Fruit fly (Drosophila melanogaster) whole organism, embryonic: ENCODE data around the gene sip3.

Experiments used
- Atf3 ChIP-seq: fragments of 200-800 bp; sonication (Bioruptor generic); optimal IDR thresholded peaks from 3 replicates; lab custom pipeline; 2016; ENCODE audit warnings: missing biosample characterization, missing genetic modification characterization
- C15 ChIP-seq: fragments of 200-800 bp; sonication (Bioruptor generic); IDR thresholded peaks from 3 replicates; pipeline ENCODE4 v1.3.6; 2022; ENCODE audit warnings: missing biosample characterization, missing genetic modification characterization
- CG1024 ChIP-seq: fragments of 200-800 bp; sonication (Bioruptor generic); IDR thresholded peaks from 2 replicates; pipeline ENCODE4 v1.3.6; 2022; ENCODE audit warnings: missing biosample characterization, missing genetic modification characterization
- CG10321 ChIP-seq: fragments of 200-800 bp; sonication (Bioruptor generic); IDR thresholded peaks from 2 replicates; pipeline ENCODE4 v1.3.6; 2022; ENCODE audit warnings: missing biosample characterization, missing genetic modification characterization
- CG10366 ChIP-seq: fragments of 200-800 bp; sonication (Bioruptor generic); IDR thresholded peaks from 2 replicates; pipeline ENCODE4 v1.3.6; 2022; ENCODE audit warnings: missing biosample characterization, missing genetic modification characterization
- CG15601 ChIP-seq: fragments of 200-800 bp; sonication (Bioruptor generic); optimal IDR thresholded peaks from 3 replicates; lab custom pipeline; 2019; ENCODE audit warnings: missing biosample characterization, mild to moderate bottlenecking, missing genetic modification characterization, moderate library complexity
- CG17328 ChIP-seq: fragments of 200-800 bp; sonication (Bioruptor generic); IDR thresholded peaks from 2 replicates; pipeline ENCODE4 v1.3.6; 2022; ENCODE audit warnings: missing biosample characterization, missing genetic modification characterization
- CG1832 ChIP-seq: fragments of 200-800 bp; sonication (Bioruptor generic); optimal IDR thresholded peaks from 2 replicates; lab custom pipeline; 2017; ENCODE audit warnings: missing biosample characterization, mild to moderate bottlenecking, missing genetic modification characterization, inconsistent platforms
- CG30020 ChIP-seq: fragments of 200-800 bp; optimal IDR thresholded peaks from 2 replicates; lab custom pipeline; 2019; ENCODE audit warnings: missing biosample characterization, mild to moderate bottlenecking, missing genetic modification characterization, moderate library complexity
- CG32772 ChIP-seq: fragments of 200-800 bp; sonication (Bioruptor generic); IDR thresholded peaks from 2 replicates; pipeline ENCODE4 v1.3.6; 2022; ENCODE audit warnings: missing biosample characterization, missing genetic modification characterization
- CG3407 ChIP-seq: fragments of 200-800 bp; sonication (Bioruptor generic); optimal IDR thresholded peaks from 2 replicates; lab custom pipeline; 2018; ENCODE audit warnings: missing biosample characterization, mild to moderate bottlenecking, missing genetic modification characterization
- CG34422 ChIP-seq: fragments of 200-800 bp; sonication (Bioruptor generic); IDR thresholded peaks from 3 replicates; pipeline ENCODE4 v1.3.6; 2022; ENCODE audit warnings: missing biosample characterization, missing genetic modification characterization
- CG4854 ChIP-seq: fragments of 200-800 bp; sonication (Bioruptor generic); optimal IDR thresholded peaks from 2 replicates; lab custom pipeline; 2016; ENCODE audit warnings: missing biosample characterization, missing genetic modification characterization, inconsistent platforms
- CG6791 ChIP-seq: fragments of 200-800 bp; sonication (Bioruptor generic); IDR thresholded peaks from 3 replicates; pipeline ENCODE4 v1.3.6; 2022; ENCODE audit warnings: missing biosample characterization, missing genetic modification characterization; ENCODE audit not compliant: partially characterized antibody
- CG7963 ChIP-seq: fragments of 200-800 bp; sonication (Bioruptor generic); IDR thresholded peaks from 3 replicates; pipeline ENCODE4 v1.3.6; 2022; ENCODE audit warnings: missing biosample characterization, missing genetic modification characterization; ENCODE audit not compliant: partially characterized antibody
- CG9932 ChIP-seq: fragments of 200-800 bp; sonication (Bioruptor generic); IDR thresholded peaks from 2 replicates; pipeline ENCODE4 v1.3.6; 2022; ENCODE audit warnings: missing biosample characterization, missing genetic modification characterization
- CTCF ChIP-seq: fragments of 200-800 bp; sonication (Bioruptor generic); optimal IDR thresholded peaks from 2 replicates; lab custom pipeline; 2017; ENCODE audit warnings: missing biosample characterization, mild to moderate bottlenecking, missing genetic modification characterization, moderate library complexity
- Deaf1 ChIP-seq: fragments of 200-800 bp; optimal IDR thresholded peaks from 3 replicates; lab custom pipeline; 2019; ENCODE audit warnings: missing biosample characterization, mild to moderate bottlenecking, missing genetic modification characterization, moderate library complexity
- Dp ChIP-seq: fragments of 200-800 bp; sonication (Bioruptor generic); optimal IDR thresholded peaks from 2 replicates; lab custom pipeline; 2018; ENCODE audit warnings: missing biosample characterization, mild to moderate bottlenecking, missing genetic modification characterization, moderate library complexity
- Drgx ChIP-seq: fragments of 200-800 bp; sonication (Bioruptor generic); IDR thresholded peaks from 2 replicates; pipeline ENCODE4 v1.3.6; 2022; ENCODE audit warnings: missing biosample characterization, missing genetic modification characterization
- HmgZ ChIP-seq: fragments of 200-800 bp; sonication (Bioruptor generic); optimal IDR thresholded peaks from 2 replicates; lab custom pipeline; 2018; ENCODE audit warnings: missing biosample characterization, mild to moderate bottlenecking, missing genetic modification characterization
- Hr51 ChIP-seq, 2 experiments: fragments of 200-800 bp; sonication (Bioruptor generic); optimal IDR thresholded peaks; 2 replicates in 1 of 2; 3 replicates in 1 of 2; lab custom pipeline; 2016 to 2018; ENCODE audit warnings: missing biosample characterization in 2 of 2, missing genetic modification characterization in 2 of 2, mild to moderate bottlenecking in 1 of 2, moderate library complexity in 1 of 2
- Kr ChIP-seq: fragments of 200-800 bp; sonication (Bioruptor generic); optimal IDR thresholded peaks from 2 replicates; lab custom pipeline; 2017; ENCODE audit warnings: missing biosample characterization, mild to moderate bottlenecking, missing genetic modification characterization
- MBD-R2 ChIP-seq: fragments of 200-800 bp; sonication (Bioruptor generic); IDR thresholded peaks from 2 replicates; pipeline ENCODE4 v1.3.6; 2022; ENCODE audit warnings: missing biosample characterization, missing genetic modification characterization
- MESR4 ChIP-seq: fragments of 200-800 bp; sonication (Bioruptor generic); optimal IDR thresholded peaks from 2 replicates; lab custom pipeline; 2018; ENCODE audit warnings: missing biosample characterization, mild to moderate bottlenecking, missing genetic modification characterization, moderate library complexity
- Med ChIP-seq: fragments of 200-800 bp; sonication (Bioruptor generic); peaks from one replicate; lab custom pipeline; 2016; ENCODE audit warnings: missing biosample characterization, missing genetic modification characterization, mild to moderate bottlenecking, inconsistent platforms, moderate library complexity
- Oli ChIP-seq: fragments of 200-800 bp; sonication (Bioruptor generic); optimal IDR thresholded peaks from 2 replicates; lab custom pipeline; 2018; ENCODE audit warnings: missing biosample characterization, mild to moderate bottlenecking, missing genetic modification characterization, moderate library complexity
- Ptx1 ChIP-seq: fragments of 200-800 bp; sonication (Bioruptor generic); IDR thresholded peaks from 2 replicates; pipeline ENCODE4 v1.3.6; 2022; ENCODE audit warnings: missing biosample characterization, missing genetic modification characterization
- Sin3A ChIP-seq: fragments of >200 bp; optimal IDR thresholded peaks from 2 replicates; lab custom pipeline; 2018
- ato ChIP-seq: fragments of 200-800 bp; sonication (Bioruptor generic); IDR thresholded peaks from 2 replicates; pipeline ENCODE4 v1.3.6; 2022; ENCODE audit warnings: missing biosample characterization, missing genetic modification characterization; ENCODE audit not compliant: partially characterized antibody
- bbx ChIP-seq: fragments of 200-800 bp; sonication (Bioruptor generic); IDR thresholded peaks from 2 replicates; pipeline ENCODE4 v1.3.6; 2022; ENCODE audit warnings: missing biosample characterization, missing genetic modification characterization; ENCODE audit not compliant: partially characterized antibody
- bsh ChIP-seq, 2 experiments: fragments of 200-800 bp; sonication (Bioruptor generic); optimal IDR thresholded peaks; 2 replicates each; lab custom pipeline; 2017 to 2018; ENCODE audit warnings: mild to moderate bottlenecking in 2 of 2, missing biosample characterization in 2 of 2, missing genetic modification characterization in 2 of 2, moderate library complexity in 1 of 2
- cg ChIP-seq: fragments of 200-800 bp; sonication (Bioruptor generic); optimal IDR thresholded peaks from 3 replicates; lab custom pipeline; 2019; ENCODE audit warnings: missing biosample characterization, mild to moderate bottlenecking, missing genetic modification characterization, moderate library complexity
- crc ChIP-seq: fragments of 200-800 bp; sonication (Bioruptor generic); optimal IDR thresholded peaks from 2 replicates; lab custom pipeline; 2016; ENCODE audit warnings: missing biosample characterization, missing genetic modification characterization
- grau ChIP-seq: fragments of 200-800 bp; optimal IDR thresholded peaks from 3 replicates; lab custom pipeline; 2019; ENCODE audit warnings: missing biosample characterization, mild to moderate bottlenecking, missing genetic modification characterization, moderate library complexity
- jigr1 ChIP-seq: fragments of 200-800 bp; sonication (Bioruptor generic); IDR thresholded peaks from 3 replicates; pipeline ENCODE4 v1.3.6; 2022; ENCODE audit warnings: missing biosample characterization, missing genetic modification characterization
- kay ChIP-seq: fragments of 200-800 bp; sonication (Bioruptor generic); optimal IDR thresholded peaks from 2 replicates; lab custom pipeline; 2016; ENCODE audit warnings: missing biosample characterization, missing genetic modification characterization
- knrl ChIP-seq: fragments of 200-800 bp; sonication (Bioruptor generic); IDR thresholded peaks from 3 replicates; pipeline ENCODE4 v1.3.6; 2022; ENCODE audit warnings: missing biosample characterization, missing genetic modification characterization; ENCODE audit not compliant: partially characterized antibody
- nerfin-1 ChIP-seq: fragments of 200-800 bp; sonication (Bioruptor generic); optimal IDR thresholded peaks from 3 replicates; lab custom pipeline; 2019; ENCODE audit warnings: missing biosample characterization, mild to moderate bottlenecking, missing genetic modification characterization, moderate library complexity
- onecut ChIP-seq: fragments of 200-800 bp; sonication (Bioruptor generic); IDR thresholded peaks from 2 replicates; pipeline ENCODE4 v1.3.6; 2022; ENCODE audit warnings: missing biosample characterization, missing genetic modification characterization
- otp ChIP-seq: fragments of 200-800 bp; sonication (Bioruptor generic); IDR thresholded peaks from 3 replicates; pipeline ENCODE4, ENCODE4 v1.3.6; 2022; ENCODE audit warnings: missing biosample characterization, missing genetic modification characterization
- pan ChIP-seq, 4 experiments: fragments of >200 bp in 3 of 4; fragments of 200-800 bp in 1 of 4; sonication (Bioruptor generic) in 1 of 4; optimal IDR thresholded peaks in 3 of 4; IDR thresholded peaks in 1 of 4; 2 replicates each; pipeline versions ENCODE4 v1.3.6 to Lab custom; 2017 to 2022; ENCODE audit warnings: missing biosample characterization in 2 of 4, missing genetic modification characterization in 2 of 4, mixed read lengths in 1 of 4
- row ChIP-seq: fragments of 200-800 bp; sonication (Bioruptor generic); IDR thresholded peaks from 3 replicates; pipeline ENCODE4 v1.3.6; 2022; ENCODE audit warnings: missing biosample characterization, missing genetic modification characterization
- sens ChIP-seq: fragments of 200-800 bp; sonication (Bioruptor generic); peaks from one replicate; lab custom pipeline; 2016; ENCODE audit warnings: missing biosample characterization, missing genetic modification characterization
- vvl ChIP-seq: fragments of 200-800 bp; sonication (Bioruptor generic); IDR thresholded peaks from 2 replicates; pipeline ENCODE4 v1.3.6; 2022; ENCODE audit warnings: missing biosample characterization, missing genetic modification characterization
- zen2 ChIP-seq: fragments of 200-800 bp; sonication (Bioruptor generic); IDR thresholded peaks from 3 replicates; pipeline ENCODE4 v1.3.6; 2022; ENCODE audit warnings: missing biosample characterization, missing genetic modification characterization; ENCODE audit not compliant: partially characterized antibody
- zfh1 ChIP-seq: fragments of 200-800 bp; sonication (Bioruptor generic); IDR thresholded peaks from 3 replicates; pipeline ENCODE4 v1.3.6; 2022; ENCODE audit warnings: missing biosample characterization, missing genetic modification characterization

Gene sip3

dm6 chr3R:31739067-31739786 is 32.8 kb upstream of the sip3 start:
- TF ChIP-seq CG34422 (GFP tag; lab: Robert Waterston, UW) (0 out of 3 replicates have a peak, but pooled peaks have one; percentile 16), jigr1 (GFP tag; lab: Robert Waterston, UW) (no peak), Deaf1 (tag; lab: Kevin White, UChicago) (peak; percentile 93), bbx (GFP tag; lab: Robert Waterston, UW) (peak; percentile 29; the same call in 1 of the 2 replicates), CG1024 (GFP tag; lab: Robert Waterston, UW) (no peak), CG1832 (GFP tag; lab: Kevin White, UChicago) (peak; percentile 72), Atf3 (GFP tag; lab: Kevin White, UChicago) (no peak), MBD-R2 (GFP tag; lab: Robert Waterston, UW) (peak; percentile 16; the same call in 1 of the 2 replicates), nerfin-1 (tag; lab: Kevin White, UChicago) (peak; percentile 96), onecut (peak; percentile 93), sens (GFP tag; lab: Kevin White, UChicago) (peak; percentile 1), Kr (peak; percentile 6), zen2 (GFP tag; lab: Robert Waterston, UW) (no peak), CTCF (no peak), otp (GFP tag; lab: Robert Waterston, UW) (no peak), CG15601 (tag; lab: Kevin White, UChicago) (no peak), CG7963 (GFP tag; lab: Robert Waterston, UW) (0 out of 3 replicates have a peak, but pooled peaks have one; percentile 38), Hr51 (GFP tag; optimal IDR thresholded peaks at IDR 0.05; lab: Kevin White, UChicago) (no peak), CG10321 (peak; percentile 53; the same call in 1 of the 2 replicates)

- TF ChIP-seq CG32772 (GFP tag; lab: Robert Waterston, UW) (peak; percentile 10; the same call in 1 of the 2 replicates), pan (optimal IDR thresholded peaks at IDR 0.05; lab: Kevin White, UChicago) (no peak), pan (GFP tag; optimal IDR thresholded peaks at IDR 0.05 in 1 of 2, IDR thresholded peaks at IDR 0.05 in 1 of 2) (peak in 1 of 2 experiments; percentile 19), cg (GFP tag; lab: Kevin White, UChicago) (no peak), Deaf1 (tag; lab: Kevin White, UChicago) (peak; percentile 21), Drgx (GFP tag; lab: Robert Waterston, UW) (peak; percentile 34; the same call in 1 of the 2 replicates), Ptx1 (GFP tag; lab: Robert Waterston, UW) (0 out of 2 replicates have a peak, but pooled peaks have one; percentile 11), bsh (GFP tag; optimal IDR thresholded peaks at IDR 0.05; lab: Kevin White, UChicago) (peak in 1 of 2 experiments; percentile 13), row (GFP tag; lab: Robert Waterston, UW) (peak; percentile 20; the same call in 1 of the 3 replicates), zfh1 (GFP tag; lab: Robert Waterston, UW) (0 out of 3 replicates have a peak, but pooled peaks have one; percentile 13), vvl (GFP tag; lab: Robert Waterston, UW) (peak; percentile 44; the same call in 1 of the 2 replicates), sens (GFP tag; lab: Kevin White, UChicago) (peak; percentile 6), CG3407 (no peak), grau (tag; lab: Kevin White, UChicago) (no peak), Med (peak; percentile 37)
Measured at dm6 chr3R:31741278-31741677, 30.7 kb upstream of the sip3 start.

dm6 chr3R:31743279-31743678 is 28.7 kb upstream of the sip3 start, which contains the start of gene Tbca:
Gene Tbca (plus strand): TSS chr3R:31743490.
- TF ChIP-seq CG17328 (GFP tag; lab: Robert Waterston, UW) (0 out of 2 replicates have a peak, but pooled peaks have one; percentile 16), CG10366 (GFP tag; lab: Robert Waterston, UW) (no peak), ato (peak; percentile 52; the same call in 1 of the 2 replicates), CG30020 (tag; lab: Kevin White, UChicago) (peak; percentile 16), HmgZ (tag; lab: Kevin White, UChicago) (peak; percentile 52), CG9932 (GFP tag; lab: Robert Waterston, UW) (no peak), crc (GFP tag; lab: Kevin White, UChicago) (no peak), Dp (GFP tag; lab: Kevin White, UChicago) (peak; percentile 98), knrl (peak; percentile 53), MESR4 (GFP tag; lab: Kevin White, UChicago) (peak; percentile 64), CG6791 (GFP tag; lab: Robert Waterston, UW) (peak; percentile 35; the same call in 1 of the 3 replicates), CG4854 (peak; percentile 87), C15 (GFP tag; lab: Robert Waterston, UW) (no peak), kay (GFP tag; lab: Kevin White, UChicago) (peak; percentile 100), Oli (tag; lab: Kevin White, UChicago) (no peak), Sin3A (lab: Kevin White, UChicago) (peak; percentile 8)
